Worm (Caenorhabditis elegans): ENCODE data around the gene csn-3.
A peak's percentile ranks its signal among the peaks of the same experiment; 100 is the strongest.

csn-3 gene

ce11 chrIV:194442-194841 is at the start of gene csn-3:
csn-3 (plus strand) TSS chrIV:194742.
- TF ChIP-seq ces-1 (GFP tag; optimal IDR thresholded peaks at IDR 0.05) (no peak), ets-5 (GFP tag; IDR thresholded peaks at IDR 0.05) (no peak), alr-1 (tag; optimal IDR thresholded peaks at IDR 0.05; ENCODE audit: borderline replicate concordance) (no peak), blmp-1 (tag; optimal IDR thresholded peaks at IDR 0.05) (no peak), lin-35 (GFP tag; optimal IDR thresholded peaks at IDR 0.05) (no peak)

- TF ChIP-seq nhr-28 (tag; optimal IDR thresholded peaks at IDR 0.05) (no peak), tbx-2 (tag; optimal IDR thresholded peaks at IDR 0.05) (no peak), lin-15B (tag; optimal IDR thresholded peaks at IDR 0.05) (no peak), alr-1 (tag; optimal IDR thresholded peaks at IDR 0.05; ENCODE audit: borderline replicate concordance) (no peak)
Measured at ce11 chrIV:147819-148218, 46.7 kb upstream of the csn-3 start, which contains the start of gene col-99. col-99 (minus strand) TSS chrIV:147919.

ce11 chrIV:148756-149155 is 45.8 kb upstream of the csn-3 start:
- TF ChIP-seq blmp-1 (tag; optimal IDR thresholded peaks at IDR 0.05) (peak; percentile 5), mdl-1 (tag; optimal IDR thresholded peaks at IDR 0.05) (no peak)

ce11 chrIV:149794-150193 is 44.7 kb upstream of the csn-3 start:
- TF ChIP-seq snpc-4 (tag; optimal IDR thresholded peaks at IDR 0.05), result no peak
- no peak for TF ChIP-seq nhr-20 (tag; optimal IDR thresholded peaks at IDR 0.05)
- no peak for TF ChIP-seq fkh-10 (GFP tag; optimal IDR thresholded peaks at IDR 0.05)
- no peak for TF ChIP-seq mef-2 (tag; optimal IDR thresholded peaks at IDR 0.05)
- no peak for TF ChIP-seq tlp-1 (tag; optimal IDR thresholded peaks at IDR 0.05)
- no peak for TF ChIP-seq lin-35 (GFP tag; optimal IDR thresholded peaks at IDR 0.05)
- TF ChIP-seq zip-4 (GFP tag; optimal IDR thresholded peaks at IDR 0.05), result no peak
- no peak for TF ChIP-seq fkh-8 (tag; optimal IDR thresholded peaks at IDR 0.05)
- TF ChIP-seq unc-130 (tag; optimal IDR thresholded peaks at IDR 0.05), result no peak
- TF ChIP-seq elt-3 (tag; optimal IDR thresholded peaks at IDR 0.05), result no peak
- no peak for TF ChIP-seq ceh-8 (GFP tag; optimal IDR thresholded peaks at IDR 0.05)
- TF ChIP-seq efl-1 (optimal IDR thresholded peaks at IDR 0.05), result no peak
- no peak for TF ChIP-seq efl-1 (GFP tag; optimal IDR thresholded peaks at IDR 0.05 in 1 of 2)
- no peak for TF ChIP-seq lin-39 (tag; optimal IDR thresholded peaks at IDR 0.05)
- no peak for TF ChIP-seq pqm-1 (tag; optimal IDR thresholded peaks at IDR 0.05)
- TF ChIP-seq nhr-85 (tag), result no peak
- no peak for TF ChIP-seq fos-1 (tag; optimal IDR thresholded peaks at IDR 0.05)
- no peak for TF ChIP-seq nhr-28 (tag; optimal IDR thresholded peaks at IDR 0.05)
- TF ChIP-seq F16B12.6 (tag; optimal IDR thresholded peaks at IDR 0.05), result no peak

ce11 chrIV:157809-158208 is 36.7 kb upstream of the csn-3 start, which contains the start of gene gegf-1:
gegf-1 (minus strand) TSS chrIV:157909.
- TF ChIP-seq fkh-10 (GFP tag; optimal IDR thresholded peaks at IDR 0.05) (no peak), ets-5 (GFP tag; IDR thresholded peaks at IDR 0.05) (no peak), dsc-1 (tag; optimal IDR thresholded peaks at IDR 0.05) (no peak), nhr-71 (tag; optimal IDR thresholded peaks at IDR 0.05) (no peak), hlh-17 (GFP tag; optimal IDR thresholded peaks at IDR 0.05; ENCODE audit: borderline replicate concordance) (no peak), unc-86 (tag; optimal IDR thresholded peaks at IDR 0.05) (no peak), nhr-20 (tag; optimal IDR thresholded peaks at IDR 0.05) (no peak)

- no peak for TF ChIP-seq mab-9 (GFP tag; IDR thresholded peaks at IDR 0.05)
- no peak for TF ChIP-seq nhr-12 (tag; optimal IDR thresholded peaks at IDR 0.05)
- no peak for TF ChIP-seq F16B12.6 (tag; optimal IDR thresholded peaks at IDR 0.05)
- no peak for TF ChIP-seq ceh-63 (GFP tag; optimal IDR thresholded peaks at IDR 0.05)
- TF ChIP-seq ets-5 (GFP tag; IDR thresholded peaks at IDR 0.05), result no peak
- no peak for TF ChIP-seq snpc-4 (tag; optimal IDR thresholded peaks at IDR 0.05)
- TF ChIP-seq ceh-82 (tag; optimal IDR thresholded peaks at IDR 0.05), result no peak
Measured at ce11 chrIV:158662-159061, 35.9 kb upstream of the csn-3 start, which contains the start of gene Y38C1AA.7. Y38C1AA.7 (plus strand) TSS chrIV:158962.
